Fruit fly (Drosophila melanogaster): ENCODE results near the gene P58IPK.

- TF ChIP-seq Lpt (GFP tag; optimal IDR thresholded peaks at IDR 0.05) (no peak), CG6854 (GFP tag; optimal IDR thresholded peaks at IDR 0.05) (no peak), CG9139 (GFP tag; optimal IDR thresholded peaks at IDR 0.05) (no peak), salr (GFP tag; optimal IDR thresholded peaks at IDR 0.05) (no peak), CG4318 (GFP tag; optimal IDR thresholded peaks at IDR 0.05) (no peak), spab (GFP tag; optimal IDR thresholded peaks at IDR 0.05) (no peak), Sox102F (GFP tag; optimal IDR thresholded peaks at IDR 0.05) (no peak), Hr38 (GFP tag; optimal IDR thresholded peaks at IDR 0.05) (no peak), CG15336 (GFP tag; IDR thresholded peaks at IDR 0.05) (no peak), CG11762 (GFP tag; optimal IDR thresholded peaks at IDR 0.05; ENCODE audit: insufficient read depth) (no peak)
These were observed 38.0 kb upstream of the P58IPK start for dm6 chr3R:9548769-9549168.
